Worm (Caenorhabditis elegans): ENCODE data around the gene cox-10.

cox-10 gene

DNA sequence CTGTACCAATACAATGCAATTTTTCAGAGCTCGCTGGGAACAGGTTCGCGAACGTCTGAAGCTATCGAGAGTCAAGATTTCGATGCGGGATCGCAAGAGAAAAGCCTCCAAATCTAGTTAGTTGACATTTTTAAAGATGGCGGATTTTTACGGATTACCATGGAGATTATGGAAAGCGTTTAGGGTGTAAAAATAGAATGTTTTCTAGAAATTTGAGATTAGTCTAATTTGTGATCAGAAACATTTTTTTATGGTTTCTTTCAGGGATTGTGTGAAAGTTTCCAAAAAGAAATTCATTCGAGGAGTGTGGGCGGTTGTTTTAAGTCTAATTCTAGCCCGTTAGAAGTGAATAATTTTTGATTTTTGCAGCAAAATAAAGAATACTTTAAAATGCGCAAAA is 23.9 kb upstream of the cox-10 start:
- no peak for TF ChIP-seq hlh-15 (tag; optimal IDR thresholded peaks at IDR 0.05)
- no peak for TF ChIP-seq ceh-48 (tag; optimal IDR thresholded peaks at IDR 0.05)
- TF ChIP-seq hlh-30 (tag; optimal IDR thresholded peaks at IDR 0.05; ENCODE audit: insufficient read depth) = no peak
- no peak for TF ChIP-seq ceh-24 (tag; optimal IDR thresholded peaks at IDR 0.05)
- no peak for TF ChIP-seq eyg-1 (tag; optimal IDR thresholded peaks at IDR 0.05)

DNA sequence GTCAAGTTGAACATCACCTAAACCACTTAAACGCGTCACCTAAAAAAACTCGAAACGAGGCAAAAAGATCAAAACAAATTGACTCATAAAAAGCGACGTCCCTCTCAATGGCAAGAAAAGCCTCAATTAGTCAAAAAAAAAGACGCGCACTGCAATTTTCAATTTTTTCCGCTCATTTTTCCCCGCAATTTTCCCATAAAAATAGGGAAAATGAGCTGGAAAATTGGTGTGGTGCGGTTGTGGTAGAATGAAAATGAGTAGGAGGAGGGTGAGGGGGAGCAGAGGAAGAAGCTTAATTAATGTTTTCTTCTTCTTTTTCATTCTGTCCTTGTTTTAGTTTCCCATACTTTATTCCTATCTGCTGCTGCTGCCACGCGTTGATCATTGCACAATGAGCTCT is 22.1 kb upstream of the cox-10 start:
- TF ChIP-seq ceh-14 (tag; optimal IDR thresholded peaks at IDR 0.05) = peak; percentile 63
- no peak for TF ChIP-seq syd-9 (tag; optimal IDR thresholded peaks at IDR 0.05)

DNA sequence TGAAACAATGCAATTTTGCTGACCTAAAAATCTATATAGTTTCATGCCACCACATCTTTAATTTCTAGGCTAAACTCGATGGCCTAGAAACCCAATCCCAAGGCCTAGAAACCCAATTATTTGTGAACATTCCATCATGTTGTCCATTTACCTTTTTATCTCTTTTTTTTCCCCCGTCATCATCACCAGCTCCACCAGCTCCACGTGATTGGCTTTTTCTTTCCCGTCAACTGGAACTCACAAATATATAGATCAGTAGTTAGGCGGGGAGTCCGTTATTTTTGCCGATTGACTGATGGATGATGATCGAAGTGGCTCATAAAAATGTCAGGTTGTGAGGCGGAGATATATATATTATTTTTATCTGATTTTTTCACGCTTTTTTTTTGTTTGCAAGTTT is 21.3 kb upstream of the cox-10 start:
- no peak for TF ChIP-seq rnt-1 (tag; optimal IDR thresholded peaks at IDR 0.05)
- no peak for TF ChIP-seq nhr-11 (tag; optimal IDR thresholded peaks at IDR 0.05)
- no peak for TF ChIP-seq unc-42 (tag; optimal IDR thresholded peaks at IDR 0.05)
- TF ChIP-seq ceh-31 (tag; optimal IDR thresholded peaks at IDR 0.05) = no peak
- no peak for TF ChIP-seq ceh-19 (GFP tag; optimal IDR thresholded peaks at IDR 0.05)
- no peak for TF ChIP-seq ceh-14 (tag; optimal IDR thresholded peaks at IDR 0.05)
- no peak for TF ChIP-seq nhr-232 (tag; optimal IDR thresholded peaks at IDR 0.05)
- TF ChIP-seq npax-4 (tag; optimal IDR thresholded peaks at IDR 0.05) = no peak

DNA sequence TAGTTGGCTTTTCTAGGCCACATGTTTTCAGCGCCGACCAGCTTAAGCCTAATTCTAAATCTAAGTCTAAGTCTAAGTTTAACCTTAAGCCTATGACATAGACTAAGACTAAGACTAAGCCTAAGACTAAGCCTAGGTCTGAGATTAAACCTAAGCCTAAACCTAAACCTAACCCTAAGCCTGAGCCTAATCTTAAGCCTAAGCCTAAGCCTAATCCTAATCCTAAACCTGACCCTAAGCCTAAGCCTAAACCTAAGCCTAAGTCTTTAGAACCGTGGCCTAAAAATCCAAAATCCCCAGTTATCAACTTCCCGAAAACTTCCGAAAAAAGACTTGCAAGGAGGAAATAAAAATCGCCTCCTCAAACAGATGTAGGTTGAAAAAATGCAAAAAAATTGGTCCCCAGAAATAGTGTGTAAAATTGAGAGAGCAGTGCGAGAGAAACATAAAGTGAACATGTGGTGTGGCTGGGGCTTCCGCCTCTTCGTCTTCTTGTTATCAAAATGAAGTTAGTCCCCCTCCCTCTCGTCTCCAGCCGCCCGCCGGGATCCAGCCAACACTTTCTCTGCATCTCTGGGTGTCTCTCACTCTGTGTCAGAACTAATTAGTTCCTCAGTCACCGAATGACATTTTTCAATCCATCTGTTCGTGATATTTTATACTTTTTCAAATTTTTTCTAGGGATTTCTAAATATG is 19.9 kb upstream of the cox-10 start:
- TF ChIP-seq F13H6.1 (tag; optimal IDR thresholded peaks at IDR 0.05) (no peak), pat-9 (tag; optimal IDR thresholded peaks at IDR 0.05) (no peak), odd-2 (tag; optimal IDR thresholded peaks at IDR 0.05) (no peak), ama-1 (optimal IDR thresholded peaks at IDR 0.05) (no peak), tbx-2 (tag; optimal IDR thresholded peaks at IDR 0.05) (no peak), hlh-8 (tag; optimal IDR thresholded peaks at IDR 0.05) (peak; percentile 80), dve-1 (tag; optimal IDR thresholded peaks at IDR 0.05) (peak; percentile 81), ztf-16 (tag; optimal IDR thresholded peaks at IDR 0.05) (no peak), pax-1 (tag; optimal IDR thresholded peaks at IDR 0.05) (no peak), pqm-1 (tag; optimal IDR thresholded peaks at IDR 0.05) (no peak), eyg-1 (tag; optimal IDR thresholded peaks at IDR 0.05) (no peak), unc-86 (tag; optimal IDR thresholded peaks at IDR 0.05) (no peak), elt-4 (tag; optimal IDR thresholded peaks at IDR 0.05) (no peak), pha-2 (tag; optimal IDR thresholded peaks at IDR 0.05) (no peak), lim-6 (tag; optimal IDR thresholded peaks at IDR 0.05) (no peak), C38D4.7 (GFP tag; optimal IDR thresholded peaks at IDR 0.05) (no peak), ets-4 (tag; optimal IDR thresholded peaks at IDR 0.05) (no peak), rnt-1 (tag; optimal IDR thresholded peaks at IDR 0.05) (peak; percentile 24), unc-42 (tag; optimal IDR thresholded peaks at IDR 0.05) (peak; percentile 47), ceh-2 (tag; optimal IDR thresholded peaks at IDR 0.05) (no peak), hlh-6 (tag; optimal IDR thresholded peaks at IDR 0.05) (no peak), nhr-232 (tag; optimal IDR thresholded peaks at IDR 0.05) (no peak), lin-11 (tag; optimal IDR thresholded peaks at IDR 0.05) (no peak), sox-2 (GFP tag; IDR thresholded peaks at IDR 0.05) (no peak), npax-4 (tag; optimal IDR thresholded peaks at IDR 0.05) (no peak), ceh-30 (tag; optimal IDR thresholded peaks at IDR 0.05) (no peak), ceh-14 (tag; optimal IDR thresholded peaks at IDR 0.05) (no peak), ceh-34 (tag; optimal IDR thresholded peaks at IDR 0.05) (no peak), K09A11.1 (tag; optimal IDR thresholded peaks at IDR 0.05; ENCODE audit: insufficient read depth) (no peak), ceh-31 (tag; optimal IDR thresholded peaks at IDR 0.05) (peak; percentile 36), ceh-9 (tag; optimal IDR thresholded peaks at IDR 0.05) (no peak), fax-1 (tag; optimal IDR thresholded peaks at IDR 0.05) (no peak), elt-2 (tag; optimal IDR thresholded peaks at IDR 0.05) (no peak), sdc-2 (tag; optimal IDR thresholded peaks at IDR 0.05) (no peak), mec-3 (tag; optimal IDR thresholded peaks at IDR 0.05; ENCODE audit: borderline replicate concordance) (no peak), K02D7.2 (tag; optimal IDR thresholded peaks at IDR 0.05) (no peak), pros-1 (tag; optimal IDR thresholded peaks at IDR 0.05) (no peak), hlh-13 (GFP tag; optimal IDR thresholded peaks at IDR 0.05) (no peak), ceh-6 (GFP tag; optimal IDR thresholded peaks at IDR 0.05) (no peak)
